Worm (Caenorhabditis elegans) whole organism, L4 larva: ENCODE results near the gene F41G3.3.

Experiments used
- F26F4.8 ChIP-seq: fragments of 200-800 bp; sonication (Bioruptor generic); conservative IDR thresholded peaks from 2 replicates; pipeline ENCODE4 v1.3.6; 2022; ENCODE audit warnings: missing genetic modification characterization, missing compliant biosample characterization
- F44E2.7 ChIP-seq: fragments of 200-800 bp; sonication (Bioruptor generic); IDR thresholded peaks from 2 replicates; pipeline ENCODE4 v2.1.2; 2022; ENCODE audit warnings: missing genetic modification characterization, missing compliant biosample characterization
- R02D3.7 ChIP-seq: fragments of 150-350 bp; sonication (generic microtip); optimal IDR thresholded peaks from 3 replicates; lab custom pipeline; 2014; ENCODE audit warnings: missing biosample characterization, missing genetic modification characterization
- T26A8.4 ChIP-seq: fragments of 200-800 bp; sonication (Bioruptor generic); IDR thresholded peaks from 2 replicates; pipeline ENCODE4 v1.3.6; 2022; ENCODE audit warnings: missing genetic modification characterization, missing compliant biosample characterization
- Y48G9A.11 ChIP-seq: fragments of 200-800 bp; sonication (Bioruptor generic); IDR thresholded peaks from 2 replicates; pipeline ENCODE4 v1.3.6; 2022; ENCODE audit warnings: missing genetic modification reagents, missing genetic modification characterization, missing compliant biosample characterization
- Y75B8A.6 ChIP-seq: fragments of 200-800 bp; sonication (Bioruptor generic); IDR thresholded peaks from 2 replicates; pipeline ENCODE4 v1.3.6; 2022; ENCODE audit warnings: missing genetic modification reagents, missing genetic modification characterization, missing compliant biosample characterization
- ZK337.2 ChIP-seq: fragments of 200-800 bp; sonication (Bioruptor generic); IDR thresholded peaks from 2 replicates; pipeline ENCODE4 v1.3.6; 2022; ENCODE audit warnings: missing genetic modification reagents, missing genetic modification characterization, missing compliant biosample characterization
- aly-2 ChIP-seq: sonication (generic microtip); optimal IDR thresholded peaks from 2 replicates; lab custom pipeline; 2018; ENCODE audit warnings: missing biosample characterization, missing genetic modification characterization
- ama-1 ChIP-seq: fragments of 150-350 bp; optimal IDR thresholded peaks from 2 replicates; lab custom pipeline; 2014; ENCODE audit warnings: inconsistent platforms, mixed read lengths
- arid-1 ChIP-seq: fragments of 200-800 bp; sonication (Bioruptor generic); conservative IDR thresholded peaks from 2 replicates; pipeline ENCODE4 v1.3.6; 2022; ENCODE audit warnings: missing genetic modification reagents, missing genetic modification characterization, missing compliant biosample characterization
- ceh-20 ChIP-seq: fragments of 200-800 bp; sonication (Bioruptor generic); IDR thresholded peaks from 2 replicates; pipeline ENCODE4 v1.3.6; 2022; ENCODE audit warnings: missing genetic modification reagents, missing genetic modification characterization, missing compliant biosample characterization
- ceh-28 ChIP-seq: fragments of 150-350 bp; optimal IDR thresholded peaks from 2 replicates; lab custom pipeline; 2014; ENCODE audit warnings: missing biosample characterization, missing genetic modification reagents, missing genetic modification characterization
- ceh-62 ChIP-seq: sonication (generic microtip); optimal IDR thresholded peaks from 2 replicates; lab custom pipeline; 2017; ENCODE audit warnings: missing biosample characterization, missing genetic modification characterization
- ceh-82 ChIP-seq: sonication (generic microtip); optimal IDR thresholded peaks from 2 replicates; lab custom pipeline; 2017; ENCODE audit warnings: missing biosample characterization, missing genetic modification characterization
- cey-2 ChIP-seq: sonication (generic microtip); optimal IDR thresholded peaks from 3 replicates; lab custom pipeline; 2017; ENCODE audit warnings: missing genetic modification characterization, mild to moderate bottlenecking, missing compliant biosample characterization, antibody characterized with exemption, borderline replicate concordance; ENCODE audit not compliant: insufficient read depth
- ctbp-1 ChIP-seq: fragments of 200-800 bp; sonication (Bioruptor generic); IDR thresholded peaks from 2 replicates; pipeline ENCODE4 v1.3.6; 2022; ENCODE audit warnings: missing genetic modification reagents, missing genetic modification characterization, missing compliant biosample characterization
- dmd-6 ChIP-seq: fragments of 200-800 bp; sonication (Bioruptor generic); IDR thresholded peaks from 2 replicates; pipeline ENCODE4 v1.3.6; 2022; ENCODE audit warnings: missing genetic modification reagents, missing genetic modification characterization, missing compliant biosample characterization
- dve-1 ChIP-seq: sonication (generic microtip); optimal IDR thresholded peaks from 2 replicates; lab custom pipeline; 2017; ENCODE audit warnings: antibody characterized with exemption, mild to moderate bottlenecking, missing genetic modification characterization, missing compliant biosample characterization; ENCODE audit not compliant: insufficient read depth
- egl-43 ChIP-seq: fragments of 200-800 bp; sonication (Bioruptor generic); IDR thresholded peaks from 2 replicates; pipeline ENCODE4 v1.3.6; 2022; ENCODE audit warnings: missing genetic modification reagents, missing genetic modification characterization, missing compliant biosample characterization
- fos-1 ChIP-seq: fragments of 150-350 bp; optimal IDR thresholded peaks from 2 replicates; lab custom pipeline; 2014; ENCODE audit warnings: missing biosample characterization, missing genetic modification characterization
- gei-8 ChIP-seq: fragments of 200-800 bp; sonication (Bioruptor generic); optimal IDR thresholded peaks from 2 replicates; lab custom pipeline; 2018; ENCODE audit warnings: mild to moderate bottlenecking, missing genetic modification characterization, missing compliant biosample characterization
- hlh-11 ChIP-seq: fragments of 200-800 bp; sonication (Bioruptor generic); optimal IDR thresholded peaks from 2 replicates; lab custom pipeline; 2018; ENCODE audit warnings: mild to moderate bottlenecking, missing genetic modification characterization, missing compliant biosample characterization
- hlh-30 ChIP-seq: sonication (generic microtip); optimal IDR thresholded peaks from 2 replicates; lab custom pipeline; 2017; ENCODE audit warnings: antibody characterized with exemption, mild to moderate bottlenecking, missing genetic modification characterization, missing compliant biosample characterization; ENCODE audit not compliant: insufficient read depth
- jun-1 ChIP-seq: fragments of 150-350 bp; optimal IDR thresholded peaks from 2 replicates; lab custom pipeline; 2014; ENCODE audit warnings: missing biosample characterization, missing genetic modification reagents, missing genetic modification characterization
- lim-7 ChIP-seq: fragments of 200-800 bp; sonication (Bioruptor generic); IDR thresholded peaks from 2 replicates; pipeline ENCODE4 v1.3.6; 2022; ENCODE audit warnings: missing genetic modification characterization, missing compliant biosample characterization
- lin-1 ChIP-seq: fragments of 200-800 bp; sonication (Bioruptor generic); IDR thresholded peaks from 2 replicates; pipeline ENCODE4 v1.3.6; 2022; ENCODE audit warnings: missing genetic modification reagents, missing genetic modification characterization, missing compliant biosample characterization
- lin-13 ChIP-seq: fragments of 150-350 bp; optimal IDR thresholded peaks from 2 replicates; lab custom pipeline; 2014; ENCODE audit warnings: missing biosample characterization, missing genetic modification reagents, missing genetic modification characterization
- lin-29 ChIP-seq: fragments of 200-800 bp; sonication (Bioruptor generic); IDR thresholded peaks from 2 replicates; pipeline ENCODE4 v1.3.6; 2022; ENCODE audit warnings: missing genetic modification reagents, missing genetic modification characterization, missing compliant biosample characterization
- lin-38 ChIP-seq: fragments of 200-800 bp; sonication (Bioruptor generic); IDR thresholded peaks from 2 replicates; pipeline ENCODE4 v1.3.6; 2022; ENCODE audit warnings: missing genetic modification reagents, missing genetic modification characterization, missing compliant biosample characterization
- lsy-2 ChIP-seq, 2 experiments: fragments of 150-350 bp in 1 of 2; sonication (generic microtip) in 1 of 2; optimal IDR thresholded peaks; 2 replicates each; lab custom pipeline; 2014 to 2017; ENCODE audit warnings: missing biosample characterization in 2 of 2, missing genetic modification characterization in 2 of 2
- madf-5 ChIP-seq, 2 experiments: fragments of 200-800 bp; sonication (Bioruptor generic); IDR thresholded peaks; 2 replicates each; pipeline ENCODE4 v1.3.6; 2022; ENCODE audit warnings: missing compliant biosample characterization in 2 of 2, missing genetic modification characterization in 2 of 2
- madf-9 ChIP-seq: fragments of 200-800 bp; sonication (Bioruptor generic); conservative IDR thresholded peaks from 2 replicates; pipeline ENCODE4 v1.3.6; 2022; ENCODE audit warnings: missing genetic modification reagents, missing genetic modification characterization, missing compliant biosample characterization
- mdt-29 ChIP-seq: fragments of 200-800 bp; sonication (Bioruptor generic); IDR thresholded peaks from 2 replicates; pipeline ENCODE4 v1.3.6; 2022; ENCODE audit warnings: missing genetic modification reagents, missing genetic modification characterization, missing compliant biosample characterization
- nhr-10 ChIP-seq: fragments of 150-350 bp; optimal IDR thresholded peaks from 2 replicates; lab custom pipeline; 2014; ENCODE audit warnings: missing biosample characterization, missing genetic modification characterization
- nhr-102 ChIP-seq: sonication (generic microtip); optimal IDR thresholded peaks from 2 replicates; lab custom pipeline; 2016; ENCODE audit warnings: mild to moderate bottlenecking, missing genetic modification characterization, moderate library complexity, missing compliant biosample characterization
- pha-4 ChIP-seq, 2 experiments: fragments of 150-350 bp in 1 of 2; fragments of 200-800 bp in 1 of 2; sonication (Bioruptor generic) in 1 of 2; IDR thresholded peaks in 1 of 2; optimal IDR thresholded peaks in 1 of 2; 2 replicates each; pipeline versions ENCODE4 v1.3.6 to Lab custom; 2014 to 2022; ENCODE audit warnings: missing genetic modification characterization in 2 of 2, missing genetic modification reagents in 2 of 2, missing biosample characterization in 1 of 2, missing compliant biosample characterization in 1 of 2
- rbr-2 ChIP-seq: sonication (generic microtip); optimal IDR thresholded peaks from 2 replicates; lab custom pipeline; 2016; ENCODE audit warnings: missing genotype, missing genetic modification characterization, missing compliant biosample characterization
- saeg-2 ChIP-seq: fragments of 200-800 bp; sonication (Bioruptor generic); IDR thresholded peaks from 2 replicates; pipeline ENCODE4 v1.3.6; 2022; ENCODE audit warnings: missing genetic modification reagents, missing genetic modification characterization, missing compliant biosample characterization
- spr-3 ChIP-seq: fragments of 200-800 bp; sonication (Bioruptor generic); optimal IDR thresholded peaks from 2 replicates; lab custom pipeline; 2018; ENCODE audit warnings: mild to moderate bottlenecking, missing genetic modification characterization, missing compliant biosample characterization
- tra-1 ChIP-seq: fragments of 200-800 bp; sonication (Bioruptor generic); IDR thresholded peaks from 2 replicates; pipeline ENCODE4 v1.3.6; 2022; ENCODE audit warnings: missing genetic modification reagents, missing genetic modification characterization, missing compliant biosample characterization
- unc-130 ChIP-seq: sonication (generic microtip); optimal IDR thresholded peaks from 2 replicates; lab custom pipeline; 2016; ENCODE audit warnings: missing genetic modification reagents, missing genetic modification characterization, missing compliant biosample characterization
- unc-62 ChIP-seq, 3 experiments: fragments of 150-350 bp in 1 of 3; sonication (generic microtip); optimal IDR thresholded peaks in 2 of 3; peaks in 1 of 3; 1 replicate in 1 of 3; 2 replicates in 2 of 3; lab custom pipeline; 2014 to 2017; ENCODE audit warnings: missing biosample characterization in 3 of 3, missing genetic modification characterization in 3 of 3, missing genetic modification reagents in 3 of 3, missing genotype in 1 of 3
- zag-1 ChIP-seq: fragments of 150-350 bp; optimal IDR thresholded peaks from 2 replicates; lab custom pipeline; 2014; ENCODE audit warnings: missing biosample characterization, missing genetic modification characterization
- zfp-3 ChIP-seq: fragments of 200-800 bp; sonication (Bioruptor generic); conservative IDR thresholded peaks from 2 replicates; pipeline ENCODE4 v1.3.6; 2022; ENCODE audit warnings: missing genetic modification reagents, missing genetic modification characterization, missing compliant biosample characterization
- zip-11 ChIP-seq: fragments of 200-800 bp; sonication (Bioruptor generic); IDR thresholded peaks from 2 replicates; pipeline ENCODE4 v1.3.6; 2022; ENCODE audit warnings: missing genetic modification characterization, missing compliant biosample characterization
- ztf-11 ChIP-seq: fragments of 150-350 bp; optimal IDR thresholded peaks from 2 replicates; lab custom pipeline; 2014; ENCODE audit warnings: missing biosample characterization, missing genetic modification characterization

The F41G3.3 gene

ce11 chrII:6776418-6777034, 20.2 kb downstream of the F41G3.3 start, which contains the start of gene ssup-72 (continued):
- TF ChIP-seq nhr-10 (tag; lab: Kevin White, UChicago) (no peak), zag-1 (no peak), madf-5 (GFP tag; IDR thresholded peaks at IDR 0.05; lab: Robert Waterston, UW) (no peak), rbr-2 (tag; lab: Kevin White, UChicago) (peak; percentile 49), cey-2 (tag; lab: Kevin White, UChicago) (no peak), ctbp-1 (no peak), lin-13 (GFP tag; lab: Kevin White, UChicago) (no peak), R02D3.7 (tag; lab: Kevin White, UChicago) (no peak), lin-1 (no peak), lim-7 (GFP tag; lab: Robert Waterston, UW) (no peak), F44E2.7 (GFP tag; lab: Robert Waterston, UW) (no peak), egl-43 (GFP tag; lab: Robert Waterston, UW) (no peak), ama-1 (lab: Kevin White, UChicago) (no peak), lsy-2 (tag; optimal IDR thresholded peaks at IDR 0.05; lab: Kevin White, UChicago) (peak in 1 of 2 experiments; percentile 84), lin-29 (no peak), ceh-62 (tag; lab: Kevin White, UChicago) (no peak), saeg-2 (GFP tag; lab: Robert Waterston, UW) (no peak), unc-130 (GFP tag; lab: Kevin White, UChicago) (peak; percentile 75), Y48G9A.11 (GFP tag; lab: Robert Waterston, UW) (no peak)

ce11 chrII:6779104-6779503, 22.8 kb downstream of the F41G3.3 start, which contains the start of gene T13C2.7:
T13C2.7 (plus strand) TSS chrII:6779404.
- no peak for TF ChIP-seq ceh-28 (tag; lab: Kevin White, UChicago)
- no peak for TF ChIP-seq spr-3 (GFP tag; lab: Kevin White, UChicago)
- no peak for TF ChIP-seq unc-130 (GFP tag; lab: Kevin White, UChicago)
- TF ChIP-seq madf-9 (GFP tag; lab: Robert Waterston, UW): no peak
- no peak for TF ChIP-seq dmd-6 (GFP tag; lab: Robert Waterston, UW)
- TF ChIP-seq mdt-29 (GFP tag; lab: Robert Waterston, UW): no peak
- no peak for TF ChIP-seq lin-1
- no peak for TF ChIP-seq gei-8
- TF ChIP-seq Y75B8A.6: no peak
- no peak for TF ChIP-seq ceh-82 (tag; lab: Kevin White, UChicago)
- no peak for TF ChIP-seq nhr-102 (tag; lab: Kevin White, UChicago)
- TF ChIP-seq zip-11 (GFP tag; lab: Robert Waterston, UW): no peak
- no peak for TF ChIP-seq zfp-3
- TF ChIP-seq, all 104 proteins: peak for 0

ce11 chrII:6781231-6781630, 24.9 kb downstream of the F41G3.3 start:
- TF ChIP-seq R02D3.7 (tag; lab: Kevin White, UChicago): no peak
- peak; percentile 18 for TF ChIP-seq hlh-30 (tag; lab: Kevin White, UChicago)
- no peak for TF ChIP-seq lin-1
- no peak for TF ChIP-seq jun-1
- no peak for TF ChIP-seq aly-2 (tag; lab: Kevin White, UChicago)
- TF ChIP-seq ZK337.2 (GFP tag; lab: Robert Waterston, UW): no peak
- peak; percentile 46; the same call in 1 of the 2 replicates for TF ChIP-seq dmd-6 (GFP tag; lab: Robert Waterston, UW)
- no peak for TF ChIP-seq pha-4 (GFP tag; IDR thresholded peaks at IDR 0.05; lab: Robert Waterston, UW)
- no peak for TF ChIP-seq pha-4 (tag; optimal IDR thresholded peaks at IDR 0.05; lab: Kevin White, UChicago)
- no peak for TF ChIP-seq cey-2 (tag; lab: Kevin White, UChicago)
- 0 out of 2 replicates have a peak, but pooled peaks have one; percentile 17 for TF ChIP-seq tra-1 (GFP tag; lab: Robert Waterston, UW)
- peak in 1 of 2 experiments; percentile 55 for TF ChIP-seq unc-62 (GFP tag; optimal IDR thresholded peaks at IDR 0.05 in 1 of 2; lab: Kevin White, UChicago)
- TF ChIP-seq unc-62 (tag; optimal IDR thresholded peaks at IDR 0.05; lab: Kevin White, UChicago): no peak
- TF ChIP-seq F26F4.8 (GFP tag; lab: Robert Waterston, UW): no peak
- peak; percentile 59; the same call in 1 of the 2 replicates for TF ChIP-seq mdt-29 (GFP tag; lab: Robert Waterston, UW)
- peak; percentile 31 for TF ChIP-seq dve-1 (tag; lab: Kevin White, UChicago)
- TF ChIP-seq hlh-11 (tag; lab: Kevin White, UChicago): peak; percentile 60
- TF ChIP-seq fos-1 (tag; lab: Kevin White, UChicago): no peak
- TF ChIP-seq T26A8.4 (GFP tag; lab: Robert Waterston, UW): no peak
- no peak for TF ChIP-seq lin-38 (GFP tag; lab: Robert Waterston, UW)
- no peak for TF ChIP-seq arid-1 (GFP tag; lab: Robert Waterston, UW)
- no peak for TF ChIP-seq ztf-11
- TF ChIP-seq ceh-20 (GFP tag; lab: Robert Waterston, UW): no peak
